Worm (Caenorhabditis elegans) whole organism, midembryonic: ENCODE results near the gene nhr-209.

Experiments
- T22C8.4 ChIP-seq: fragments of 200-800 bp; sonication (Bioruptor generic); IDR thresholded peaks from 2 replicates; pipeline ENCODE4 v1.3.6; 2022; ENCODE audit warnings: missing genetic modification characterization, missing compliant biosample characterization
- cog-1 ChIP-seq: sonication (generic microtip); optimal IDR thresholded peaks from 2 replicates; lab custom pipeline; 2016; ENCODE audit warnings: missing genetic modification characterization, missing compliant biosample characterization
- flt-1 ChIP-seq: fragments of 200-800 bp; sonication (Bioruptor generic); IDR thresholded peaks from 2 replicates; pipeline ENCODE4 v1.3.6; 2022; ENCODE audit warnings: missing genetic modification characterization, missing compliant biosample characterization
- klf-2 ChIP-seq: fragments of 200-800 bp; sonication (Bioruptor generic); conservative IDR thresholded peaks from 2 replicates; pipeline ENCODE4 v1.3.6; 2022; ENCODE audit warnings: missing genetic modification reagents, missing genetic modification characterization, missing compliant biosample characterization
- med-1 ChIP-seq: sonication (generic microtip); optimal IDR thresholded peaks from 2 replicates; lab custom pipeline; 2017; ENCODE audit warnings: missing genetic modification characterization, mild to moderate bottlenecking, missing compliant biosample characterization, antibody characterized with exemption, missing genetic modification reagents; ENCODE audit not compliant: insufficient read depth
- ref-1 ChIP-seq: fragments of 200-800 bp; sonication (Bioruptor generic); conservative IDR thresholded peaks from 2 replicates; pipeline ENCODE4 v1.3.6; 2022; ENCODE audit warnings: missing genetic modification reagents, missing genetic modification characterization, missing compliant biosample characterization
- tab-1 ChIP-seq: fragments of 200-800 bp; sonication (Bioruptor generic); IDR thresholded peaks from 2 replicates; pipeline ENCODE4 v1.3.6; 2022; ENCODE audit warnings: missing genetic modification characterization, missing compliant biosample characterization
- ztf-23 ChIP-seq: fragments of 200-800 bp; sonication (Bioruptor generic); IDR thresholded peaks from 2 replicates; pipeline ENCODE4 v1.3.6; 2022; ENCODE audit warnings: missing genetic modification reagents, missing genetic modification characterization, missing compliant biosample characterization
- ztf-29 ChIP-seq: fragments of 200-800 bp; sonication (Bioruptor generic); IDR thresholded peaks from 2 replicates; pipeline ENCODE4 v1.3.6; 2022; ENCODE audit warnings: missing genetic modification reagents, missing genetic modification characterization, missing compliant biosample characterization

Gene nhr-209

ce11 chrV:12071483-12071882 is 26.5 kb upstream of the nhr-209 start:
- no peak for TF ChIP-seq ztf-29 (GFP tag; lab: Robert Waterston, UW)
- TF ChIP-seq tab-1 (GFP tag; lab: Robert Waterston, UW), result no peak
- TF ChIP-seq med-1, result no peak
- TF ChIP-seq ztf-23 (GFP tag; lab: Robert Waterston, UW), result no peak
- TF ChIP-seq ref-1 (GFP tag; lab: Robert Waterston, UW), result no peak
- no peak for TF ChIP-seq klf-2 (GFP tag; lab: Robert Waterston, UW)
- TF ChIP-seq T22C8.4, result no peak
- TF ChIP-seq cog-1, result no peak
- no peak for TF ChIP-seq flt-1 (GFP tag; lab: Robert Waterston, UW)

ce11 chrV:12074886-12075285 is 23.1 kb upstream of the nhr-209 start, which contains the start of gene R07B7.6:
TSS of gene R07B7.6 (minus strand) at chrV:12074986.
- TF ChIP-seq klf-2 (GFP tag; lab: Robert Waterston, UW), result no peak
- TF ChIP-seq T22C8.4, result no peak
- TF ChIP-seq ztf-29 (GFP tag; lab: Robert Waterston, UW), result no peak
- no peak for TF ChIP-seq ztf-23 (GFP tag; lab: Robert Waterston, UW)
- TF ChIP-seq ref-1 (GFP tag; lab: Robert Waterston, UW), result no peak
- TF ChIP-seq med-1, result no peak
- TF ChIP-seq flt-1 (GFP tag; lab: Robert Waterston, UW), result no peak
- TF ChIP-seq tab-1 (GFP tag; lab: Robert Waterston, UW), result no peak
- TF ChIP-seq cog-1, result no peak

ce11 chrV:12075983-12076382 is 22.0 kb upstream of the nhr-209 start:
- TF ChIP-seq ref-1 (GFP tag; lab: Robert Waterston, UW) (no peak), ztf-23 (GFP tag; lab: Robert Waterston, UW) (no peak), flt-1 (GFP tag; lab: Robert Waterston, UW) (no peak), cog-1 (no peak), klf-2 (GFP tag; lab: Robert Waterston, UW) (no peak), tab-1 (GFP tag; lab: Robert Waterston, UW) (no peak), med-1 (no peak), T22C8.4 (no peak), ztf-29 (GFP tag; lab: Robert Waterston, UW) (no peak)

- no peak for TF ChIP-seq flt-1 (GFP tag; lab: Robert Waterston, UW)
- no peak for TF ChIP-seq tab-1 (GFP tag; lab: Robert Waterston, UW)
- no peak for TF ChIP-seq cog-1
- TF ChIP-seq ztf-29 (GFP tag; lab: Robert Waterston, UW), result no peak
- no peak for TF ChIP-seq ztf-23 (GFP tag; lab: Robert Waterston, UW)
- no peak for TF ChIP-seq med-1
- no peak for TF ChIP-seq klf-2 (GFP tag; lab: Robert Waterston, UW)
- no peak for TF ChIP-seq T22C8.4
- no peak for TF ChIP-seq ref-1 (GFP tag; lab: Robert Waterston, UW)
Observed at ce11 chrV:12080274-12080673, 17.7 kb upstream of the nhr-209 start, which contains the start of gene R07B7.9. TSS of gene R07B7.9 (minus strand) at chrV:12080374.

ce11 chrV:12082932-12083331 is 15.0 kb upstream of the nhr-209 start, which contains the start of gene R07B7.10:
TSS of gene R07B7.10 (plus strand) at chrV:12083216.
- TF ChIP-seq cog-1 (no peak), ztf-29 (GFP tag; lab: Robert Waterston, UW) (no peak), klf-2 (GFP tag; lab: Robert Waterston, UW) (no peak), med-1 (no peak), T22C8.4 (no peak), flt-1 (GFP tag; lab: Robert Waterston, UW) (no peak), tab-1 (GFP tag; lab: Robert Waterston, UW) (no peak), ref-1 (GFP tag; lab: Robert Waterston, UW) (no peak), ztf-23 (GFP tag; lab: Robert Waterston, UW) (no peak)

ce11 chrV:12084216-12084615 is 13.7 kb upstream of the nhr-209 start, which contains the start of gene R07B7.8:
TSS of gene R07B7.8 (minus strand) at chrV:12084316.
- TF ChIP-seq klf-2 (GFP tag; lab: Robert Waterston, UW) (no peak), ref-1 (GFP tag; lab: Robert Waterston, UW) (no peak), ztf-23 (GFP tag; lab: Robert Waterston, UW) (no peak), flt-1 (GFP tag; lab: Robert Waterston, UW) (no peak), T22C8.4 (no peak), med-1 (no peak), tab-1 (GFP tag; lab: Robert Waterston, UW) (no peak), cog-1 (no peak), ztf-29 (GFP tag; lab: Robert Waterston, UW) (no peak)

ce11 chrV:12085867-12086634 is 11.9 kb upstream of the nhr-209 start:
- no peak for TF ChIP-seq cog-1
- no peak for TF ChIP-seq tab-1 (GFP tag; lab: Robert Waterston, UW)
- no peak for TF ChIP-seq ztf-29 (GFP tag; lab: Robert Waterston, UW)
- TF ChIP-seq ref-1 (GFP tag; lab: Robert Waterston, UW), result no peak
- no peak for TF ChIP-seq med-1
- TF ChIP-seq ztf-23 (GFP tag; lab: Robert Waterston, UW), result no peak
- no peak for TF ChIP-seq klf-2 (GFP tag; lab: Robert Waterston, UW)
- TF ChIP-seq flt-1 (GFP tag; lab: Robert Waterston, UW), result no peak
- TF ChIP-seq T22C8.4, result no peak

- TF ChIP-seq klf-2 (GFP tag; lab: Robert Waterston, UW), result no peak
- TF ChIP-seq flt-1 (GFP tag; lab: Robert Waterston, UW), result no peak
- no peak for TF ChIP-seq med-1
- no peak for TF ChIP-seq T22C8.4
- TF ChIP-seq ref-1 (GFP tag; lab: Robert Waterston, UW), result no peak
- TF ChIP-seq tab-1 (GFP tag; lab: Robert Waterston, UW), result no peak
- no peak for TF ChIP-seq ztf-23 (GFP tag; lab: Robert Waterston, UW)
- TF ChIP-seq cog-1, result no peak
- TF ChIP-seq ztf-29 (GFP tag; lab: Robert Waterston, UW), result no peak
Observed at ce11 chrV:12086934-12087333, 11.0 kb upstream of the nhr-209 start, which contains the start of gene gana-1. TSS of gene gana-1 (plus strand) at chrV:12087234.

ce11 chrV:12088773-12089172 is 9.2 kb upstream of the nhr-209 start, which contains the start of gene R07B7.12:
TSS of gene R07B7.12 (plus strand) at chrV:12089073.
- TF ChIP-seq med-1, result no peak
- TF ChIP-seq klf-2 (GFP tag; lab: Robert Waterston, UW), result no peak
- TF ChIP-seq ztf-29 (GFP tag; lab: Robert Waterston, UW), result no peak
